Fruit fly (Drosophila melanogaster): Measurements from ENCODE around the gene CG11902.

The CG11902 gene

DNA sequence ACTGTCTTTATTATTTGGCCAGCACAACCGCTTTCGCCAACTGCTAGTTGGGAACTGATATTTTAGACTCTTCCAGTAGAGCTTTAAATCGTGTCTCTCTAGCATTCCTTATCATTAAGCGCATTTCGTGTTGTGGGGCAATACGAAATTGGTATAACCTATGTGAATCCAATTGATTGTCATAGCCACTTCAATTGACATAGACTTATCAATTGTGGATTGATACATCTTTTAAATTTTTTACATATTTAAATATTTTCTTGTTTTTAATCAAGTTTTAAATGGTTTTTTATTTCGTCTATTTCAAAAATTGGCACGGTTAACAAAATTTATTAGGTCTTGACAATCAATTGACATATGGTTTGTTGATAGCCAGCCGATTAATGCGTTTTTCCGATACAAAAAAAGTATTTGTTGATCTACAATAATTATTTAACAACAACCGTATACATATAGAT, 35.5 kb upstream of the CG11902 start, which contains the start of gene CG31288:
Gene CG31288, minus strand, starts transcription at position 51 of the 458 bp plus-strand sequence.
- TF ChIP-seq Smox (GFP tag; optimal IDR thresholded peaks at IDR 0.05) = no peak
- no peak for TF ChIP-seq salr (GFP tag; optimal IDR thresholded peaks at IDR 0.05)
- TF ChIP-seq dsx (GFP tag; optimal IDR thresholded peaks at IDR 0.05; ENCODE audit: poor library complexity, severe bottlenecking) = no peak
- no peak for TF ChIP-seq fd59A (GFP tag; optimal IDR thresholded peaks at IDR 0.05)
- no peak for TF ChIP-seq Gug (GFP tag; IDR thresholded peaks at IDR 0.05)
- TF ChIP-seq Blimp-1 (GFP tag; optimal IDR thresholded peaks at IDR 0.05) = no peak
- TF ChIP-seq CG6854 (GFP tag; optimal IDR thresholded peaks at IDR 0.05) = no peak
- TF ChIP-seq fkh (GFP tag; optimal IDR thresholded peaks at IDR 0.05) = no peak
- no peak for TF ChIP-seq net (GFP tag; optimal IDR thresholded peaks at IDR 0.05)
- TF ChIP-seq ss (GFP tag; optimal IDR thresholded peaks at IDR 0.05) = no peak

DNA sequence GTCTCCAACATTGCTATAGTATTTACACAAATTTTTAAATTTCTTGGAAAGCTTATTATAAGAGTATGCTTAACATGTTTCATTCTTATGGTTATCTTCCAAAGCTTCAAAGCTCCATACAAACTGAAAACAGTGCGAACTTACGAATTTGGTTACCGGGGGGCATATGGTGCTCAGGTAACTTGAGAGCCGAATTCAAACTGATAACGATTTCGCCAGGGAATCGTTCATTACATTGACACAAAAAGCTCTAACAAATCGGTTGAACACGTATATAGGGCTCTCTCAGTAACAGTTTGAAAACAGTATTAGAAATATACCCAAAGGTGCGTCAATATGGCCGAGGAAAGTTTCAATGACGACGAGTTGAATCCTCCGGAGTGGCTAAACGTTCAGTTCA, 34.5 kb upstream of the CG11902 start, which contains the start of gene CG13659:
Gene CG13659, plus strand, starts transcription at position 317 of the 400 bp plus-strand sequence.
- TF ChIP-seq vri (GFP tag; optimal IDR thresholded peaks at IDR 0.05) (peak; percentile 3), CG8632 (GFP tag; optimal IDR thresholded peaks at IDR 0.05) (no peak)

DNA sequence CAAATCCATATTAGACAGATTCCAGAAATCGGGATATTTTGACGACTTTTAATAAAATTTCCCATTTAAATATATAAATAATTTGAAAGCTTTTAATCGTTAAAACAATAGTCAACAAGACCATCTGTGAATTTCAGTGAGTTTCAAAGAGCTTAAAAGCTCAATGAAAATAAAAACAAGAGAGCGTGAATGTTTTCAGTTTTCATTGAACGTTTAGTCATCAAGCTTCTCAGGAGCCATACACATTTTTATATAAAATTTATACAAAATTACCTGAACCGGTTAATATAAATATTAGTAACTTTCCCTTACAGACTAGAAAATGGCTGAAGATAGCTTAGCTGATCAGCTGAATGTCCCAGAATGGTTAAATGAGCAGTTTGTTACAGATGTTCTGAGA, 32.8 kb upstream of the CG11902 start, which contains the start of gene CG31370:
Gene CG31370, plus strand, starts transcription at position 226 of the 400 bp plus-strand sequence.
- TF ChIP-seq topi (GFP tag; optimal IDR thresholded peaks at IDR 0.05) (no peak), Eip93F (GFP tag; optimal IDR thresholded peaks at IDR 0.05) (no peak), lz (GFP tag; optimal IDR thresholded peaks at IDR 0.05) (no peak)

DNA sequence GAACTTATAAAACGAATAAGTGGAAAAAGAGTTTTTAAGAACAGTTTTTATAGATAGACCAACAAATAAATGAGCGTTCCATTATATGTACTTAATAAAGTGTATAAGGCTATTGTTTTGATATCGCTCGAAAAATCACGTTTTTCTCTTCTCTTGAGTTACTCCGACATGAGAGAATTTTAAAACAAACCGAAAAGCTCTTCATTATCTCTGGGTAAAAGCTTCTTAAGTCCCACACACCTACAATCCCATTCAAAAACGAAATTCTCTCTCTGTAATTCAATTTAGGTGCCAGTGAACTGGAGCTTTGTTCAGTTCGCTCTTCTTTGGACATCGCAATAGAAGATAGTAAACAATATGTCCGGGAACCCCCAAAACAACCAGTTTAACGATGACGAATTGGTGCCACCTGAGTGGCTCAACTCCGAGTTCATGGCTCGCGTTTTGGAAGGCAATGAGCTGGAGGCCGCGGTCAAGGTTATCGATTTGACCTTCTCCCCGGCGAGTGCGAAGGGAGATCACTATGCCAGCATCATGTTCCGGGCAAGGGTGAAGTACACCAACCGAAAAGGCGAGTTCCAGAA, 31.1 kb upstream of the CG11902 start, which contains the start of gene CG31436:
Gene CG31436, plus strand, starts transcription at position 281 of the 584 bp plus-strand sequence.
- TF ChIP-seq CG6276 (GFP tag; optimal IDR thresholded peaks at IDR 0.05) (no peak), fkh (GFP tag; optimal IDR thresholded peaks at IDR 0.05) (peak; percentile 45), svp (GFP tag) (peak; percentile 97)

DNA sequence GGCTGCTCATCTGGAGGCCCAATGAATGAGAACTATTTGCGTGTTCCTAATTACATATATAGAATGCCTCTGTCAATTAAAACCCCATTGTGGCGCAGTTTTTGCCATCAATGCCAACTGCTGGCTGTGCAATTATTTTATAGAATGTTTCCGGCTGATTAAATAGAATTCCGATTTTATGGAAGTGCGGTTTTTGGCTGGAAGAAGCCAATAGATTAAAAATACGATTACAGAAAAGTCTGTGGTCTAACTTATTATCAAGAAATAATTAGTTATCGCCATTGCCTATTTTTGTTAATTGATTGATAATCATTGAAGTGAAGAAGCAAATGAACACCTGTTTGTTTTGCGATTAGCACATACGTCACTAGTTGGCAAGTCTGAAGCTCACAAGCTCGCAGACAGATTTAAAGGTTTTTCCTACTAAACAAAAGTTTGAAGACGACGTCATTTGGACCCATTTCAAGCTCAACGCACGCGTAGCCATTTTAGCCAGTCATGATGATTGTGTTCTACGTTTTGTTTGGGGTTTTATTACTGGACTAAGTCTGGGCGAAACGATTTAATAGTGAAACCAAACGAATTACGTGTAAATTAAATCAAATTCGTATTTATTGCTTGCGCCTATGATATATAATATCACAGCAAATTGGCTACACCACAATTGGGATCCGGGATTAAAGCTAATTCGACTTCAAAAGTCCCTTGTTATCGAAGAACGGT, 29.1 kb upstream of the CG11902 start:
- TF ChIP-seq vri (GFP tag; optimal IDR thresholded peaks at IDR 0.05) (peak; percentile 26), CG10631 (GFP tag; optimal IDR thresholded peaks at IDR 0.05) (no peak), fkh (GFP tag; optimal IDR thresholded peaks at IDR 0.05) (peak; percentile 56)

DNA sequence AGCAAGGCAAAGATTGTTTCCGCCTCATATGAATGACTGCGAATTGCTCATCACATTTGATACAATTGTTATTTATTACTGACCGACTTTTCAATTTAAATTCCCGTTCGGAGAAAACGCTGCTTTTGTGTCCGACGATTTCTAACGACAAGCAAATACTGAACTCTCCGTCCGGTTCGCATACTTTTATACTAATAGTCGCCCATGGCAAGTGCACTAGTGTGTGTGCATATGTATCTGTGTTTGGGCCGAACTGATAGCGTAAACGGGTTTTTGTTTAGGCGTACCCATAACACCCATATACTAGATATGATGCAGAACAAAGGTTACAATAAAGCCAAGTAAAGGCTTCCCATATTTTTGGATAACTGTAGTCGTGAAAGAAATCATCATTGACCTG, 26.8 kb upstream of the CG11902 start, which contains the start of gene CG10550:
Gene CG10550, minus strand, starts transcription at position 164 of the 400 bp plus-strand sequence.
- TF ChIP-seq salr (GFP tag; optimal IDR thresholded peaks at IDR 0.05) (no peak), CG11902 (GFP tag; optimal IDR thresholded peaks at IDR 0.05) (no peak), net (GFP tag; optimal IDR thresholded peaks at IDR 0.05) (no peak), CG16779 (tag; optimal IDR thresholded peaks at IDR 0.05) (no peak), CG11762 (GFP tag; optimal IDR thresholded peaks at IDR 0.05; ENCODE audit: insufficient read depth) (no peak), CG6276 (GFP tag; optimal IDR thresholded peaks at IDR 0.05) (no peak)

DNA sequence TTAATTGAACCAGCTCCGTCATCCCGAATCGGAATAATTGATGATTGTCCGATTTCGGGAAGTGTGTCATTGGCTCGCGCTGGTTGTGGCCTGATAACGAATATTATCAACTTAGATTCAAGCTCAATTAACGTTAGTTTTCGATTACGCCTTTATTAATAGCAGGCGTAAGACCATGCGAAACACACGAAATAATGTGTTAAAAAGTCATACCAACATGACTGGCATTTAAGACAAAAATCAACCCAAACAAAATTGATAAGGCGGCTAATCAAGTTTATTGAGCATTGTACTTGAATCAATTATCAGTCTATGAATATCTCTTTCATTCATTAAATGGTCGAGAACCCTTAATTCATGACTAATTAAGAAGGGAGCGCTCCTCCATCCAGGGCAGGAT, 25.9 kb upstream of the CG11902 start:
- TF ChIP-seq Smox (GFP tag; optimal IDR thresholded peaks at IDR 0.05) (no peak), Hr4 (GFP tag; optimal IDR thresholded peaks at IDR 0.05) (no peak), vri (GFP tag; optimal IDR thresholded peaks at IDR 0.05) (peak; percentile 9)

DNA sequence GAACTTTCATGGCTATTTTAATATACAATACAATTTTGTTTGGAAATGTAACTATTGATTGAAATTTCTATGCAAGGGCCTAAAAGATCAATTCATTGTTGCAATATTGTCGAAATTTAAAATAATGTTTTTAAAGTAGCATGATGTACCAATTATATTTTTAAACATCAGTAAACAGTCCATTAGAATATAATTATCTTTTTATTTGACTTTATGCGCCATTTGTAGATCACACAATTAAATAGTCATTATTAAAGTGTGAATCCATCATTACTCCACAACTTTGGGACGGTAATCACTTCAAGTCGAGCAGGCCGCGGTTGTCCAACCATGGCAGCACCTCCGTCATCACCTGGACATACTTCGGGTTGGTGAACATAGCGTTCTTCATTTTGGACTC, 24.2 kb upstream of the CG11902 start, which contains the start of gene CG31099:
Gene CG31099, minus strand, starts transcription at position 101 of the 400 bp plus-strand sequence.
- TF ChIP-seq CG6854 (GFP tag; optimal IDR thresholded peaks at IDR 0.05) (no peak), CG31627 (GFP tag; optimal IDR thresholded peaks at IDR 0.05) (no peak), CG11294 (GFP tag; IDR thresholded peaks at IDR 0.05) (no peak), CG3032 (tag; optimal IDR thresholded peaks at IDR 0.05) (no peak), Hr4 (GFP tag; optimal IDR thresholded peaks at IDR 0.05) (no peak), Ets96B (tag; optimal IDR thresholded peaks at IDR 0.05) (no peak), Eip75B (GFP tag; optimal IDR thresholded peaks at IDR 0.05) (no peak), Hr39 (GFP tag; optimal IDR thresholded peaks at IDR 0.05) (no peak), CG11762 (GFP tag; optimal IDR thresholded peaks at IDR 0.05; ENCODE audit: insufficient read depth) (no peak), net (GFP tag; optimal IDR thresholded peaks at IDR 0.05) (no peak), spab (GFP tag; optimal IDR thresholded peaks at IDR 0.05) (no peak), ss (GFP tag; optimal IDR thresholded peaks at IDR 0.05) (no peak), CG6276 (GFP tag; optimal IDR thresholded peaks at IDR 0.05) (no peak), CG9139 (GFP tag; optimal IDR thresholded peaks at IDR 0.05) (no peak), Blimp-1 (GFP tag; optimal IDR thresholded peaks at IDR 0.05) (no peak), fkh (GFP tag; optimal IDR thresholded peaks at IDR 0.05) (no peak), CG10669 (GFP tag; optimal IDR thresholded peaks at IDR 0.05) (no peak), lz (GFP tag; optimal IDR thresholded peaks at IDR 0.05) (no peak), Smox (GFP tag; optimal IDR thresholded peaks at IDR 0.05) (no peak), CG7368 (GFP tag; optimal IDR thresholded peaks at IDR 0.05) (no peak)
